Fruit fly (Drosophila melanogaster) whole organism, embryonic: ENCODE measurements around the gene Hn.

Experiments
- Atf6 ChIP-seq: fragments of 200-800 bp; sonication (Bioruptor generic); IDR thresholded peaks from 2 replicates; pipeline ENCODE4 v1.3.6; 2022; ENCODE audit warnings: missing biosample characterization, missing genetic modification characterization
- Bdp1 ChIP-seq: fragments of 200-800 bp; sonication (Bioruptor generic); optimal IDR thresholded peaks from 3 replicates; lab custom pipeline; 2016; ENCODE audit warnings: missing biosample characterization, missing genetic modification characterization
- CG10431 ChIP-seq: fragments of 200-800 bp; sonication (Bioruptor generic); optimal IDR thresholded peaks from 3 replicates; lab custom pipeline; 2018; ENCODE audit warnings: missing biosample characterization, mild to moderate bottlenecking, missing genetic modification characterization
- CG11560 ChIP-seq: fragments of 200-800 bp; sonication (Bioruptor generic); IDR thresholded peaks from 3 replicates; pipeline ENCODE4 v1.3.6; 2022; ENCODE audit warnings: missing biosample characterization, missing genetic modification characterization
- CG11695 ChIP-seq: fragments of 200-800 bp; sonication (Bioruptor generic); IDR thresholded peaks from 3 replicates; pipeline ENCODE4 v1.3.6; 2022; ENCODE audit warnings: missing biosample characterization, missing genetic modification characterization
- CG15269 ChIP-seq: fragments of 200-800 bp; sonication (Bioruptor generic); optimal IDR thresholded peaks from 2 replicates; lab custom pipeline; 2018; ENCODE audit warnings: missing biosample characterization, mild to moderate bottlenecking, missing genetic modification characterization, moderate library complexity
- CG15514 ChIP-seq: fragments of 200-800 bp; sonication (Bioruptor generic); optimal IDR thresholded peaks from 3 replicates; lab custom pipeline; 2017; ENCODE audit warnings: missing biosample characterization, missing genetic modification characterization, mild to moderate bottlenecking, moderate library complexity, missing genetic modification reagents
- CG1647 ChIP-seq: fragments of 200-800 bp; sonication (Bioruptor generic); optimal IDR thresholded peaks from 3 replicates; lab custom pipeline; 2016; ENCODE audit warnings: missing biosample characterization, missing genetic modification characterization
- CG17328 ChIP-seq: fragments of 200-800 bp; sonication (Bioruptor generic); IDR thresholded peaks from 2 replicates; pipeline ENCODE4 v1.3.6; 2022; ENCODE audit warnings: missing biosample characterization, missing genetic modification characterization
- CG1792 ChIP-seq: fragments of 200-800 bp; sonication (Bioruptor generic); optimal IDR thresholded peaks from 2 replicates; lab custom pipeline; 2016; ENCODE audit warnings: missing biosample characterization, missing genetic modification characterization
- CG30431 ChIP-seq: fragments of 200-800 bp; sonication (Bioruptor generic); optimal IDR thresholded peaks from 2 replicates; lab custom pipeline; 2017; ENCODE audit warnings: missing biosample characterization, missing genetic modification characterization
- CG33557 ChIP-seq: fragments of 200-800 bp; sonication (Bioruptor generic); optimal IDR thresholded peaks from 2 replicates; lab custom pipeline; 2019; ENCODE audit warnings: missing biosample characterization, mild to moderate bottlenecking, missing genetic modification characterization, moderate library complexity
- CG3838 ChIP-seq: fragments of 200-800 bp; sonication (Bioruptor generic); optimal IDR thresholded peaks from 3 replicates; lab custom pipeline; 2016; ENCODE audit warnings: missing biosample characterization, missing genetic modification characterization
- CG4282 ChIP-seq: fragments of 200-800 bp; sonication (Bioruptor generic); optimal IDR thresholded peaks from 2 replicates; lab custom pipeline; 2016; ENCODE audit warnings: missing biosample characterization, missing genetic modification characterization
- CG8359 ChIP-seq: fragments of 200-800 bp; sonication (Bioruptor generic); optimal IDR thresholded peaks from 2 replicates; lab custom pipeline; 2017; ENCODE audit warnings: missing biosample characterization, mild to moderate bottlenecking, missing genetic modification characterization, borderline replicate concordance
- CG8478 ChIP-seq: fragments of >200 bp; optimal IDR thresholded peaks from 2 replicates; lab custom pipeline; 2018
- CG8924 ChIP-seq: fragments of 200-800 bp; optimal IDR thresholded peaks from 3 replicates; lab custom pipeline; 2019; ENCODE audit warnings: missing biosample characterization, mild to moderate bottlenecking, missing genetic modification characterization, moderate library complexity
- CG8944 ChIP-seq: fragments of 200-800 bp; sonication (Bioruptor generic); optimal IDR thresholded peaks from 3 replicates; lab custom pipeline; 2016; ENCODE audit warnings: missing biosample characterization, missing genetic modification characterization
- CG9437 ChIP-seq: fragments of 200-800 bp; sonication (Bioruptor generic); optimal IDR thresholded peaks from 2 replicates; lab custom pipeline; 2018; ENCODE audit warnings: missing biosample characterization, mild to moderate bottlenecking, missing genetic modification characterization
- CrebB ChIP-seq: fragments of 200-800 bp; sonication (Bioruptor generic); optimal IDR thresholded peaks from 3 replicates; lab custom pipeline; 2018; ENCODE audit warnings: missing biosample characterization, mild to moderate bottlenecking, missing genetic modification characterization
- Dip3 ChIP-seq: fragments of 200-800 bp; sonication (Bioruptor generic); optimal IDR thresholded peaks from 3 replicates; lab custom pipeline; 2016; ENCODE audit warnings: missing biosample characterization, missing genetic modification characterization
- Doc2 ChIP-seq: fragments of 200-800 bp; sonication (Bioruptor generic); IDR thresholded peaks from 2 replicates; pipeline ENCODE4 v1.3.6; 2022; ENCODE audit warnings: missing biosample characterization, missing genetic modification characterization
- Fer3 ChIP-seq: fragments of 200-800 bp; sonication (Bioruptor generic); optimal IDR thresholded peaks from 2 replicates; lab custom pipeline; 2018; ENCODE audit warnings: missing biosample characterization, mild to moderate bottlenecking, missing genetic modification characterization, moderate library complexity
- Lim3 ChIP-seq: fragments of 200-800 bp; sonication (Bioruptor generic); IDR thresholded peaks from 2 replicates; pipeline ENCODE4 v1.3.6; 2022; ENCODE audit warnings: missing biosample characterization, missing genetic modification characterization
- Nf-YB ChIP-seq: fragments of 200-800 bp; sonication (Bioruptor generic); optimal IDR thresholded peaks from 3 replicates; lab custom pipeline; 2019; ENCODE audit warnings: missing biosample characterization, mild to moderate bottlenecking, missing genetic modification characterization, moderate library complexity
- Oaz ChIP-seq: fragments of 200-800 bp; sonication (Bioruptor generic); IDR thresholded peaks from 2 replicates; pipeline ENCODE4 v1.3.6; 2022; ENCODE audit warnings: missing biosample characterization, missing genetic modification characterization
- Sin3A ChIP-seq: fragments of >200 bp; optimal IDR thresholded peaks from 2 replicates; lab custom pipeline; 2018
- Ssrp ChIP-seq: fragments of 200-800 bp; sonication (Bioruptor generic); optimal IDR thresholded peaks from 2 replicates; lab custom pipeline; 2018; ENCODE audit warnings: missing biosample characterization, mild to moderate bottlenecking, missing genetic modification characterization, moderate library complexity
- Vsx1 ChIP-seq: fragments of 200-800 bp; sonication (Bioruptor generic); optimal IDR thresholded peaks from 2 replicates; lab custom pipeline; 2017; ENCODE audit warnings: missing biosample characterization, mild to moderate bottlenecking, missing genetic modification characterization, missing genetic modification reagents
- bigmax ChIP-seq: fragments of 200-800 bp; sonication (Bioruptor generic); optimal IDR thresholded peaks from 2 replicates; lab custom pipeline; 2018; ENCODE audit warnings: missing biosample characterization, mild to moderate bottlenecking, missing genetic modification characterization
- chif ChIP-seq, 2 experiments: fragments of 200-800 bp; sonication (Bioruptor generic); optimal IDR thresholded peaks; 3 replicates each; lab custom pipeline; 2016; ENCODE audit warnings: missing biosample characterization in 2 of 2, missing genetic modification characterization in 2 of 2
- disco-r ChIP-seq: fragments of 200-800 bp; sonication (Bioruptor generic); optimal IDR thresholded peaks from 2 replicates; lab custom pipeline; 2016; ENCODE audit warnings: missing biosample characterization, missing genetic modification characterization
- dysf ChIP-seq: fragments of 200-800 bp; sonication (Bioruptor generic); IDR thresholded peaks from 3 replicates; pipeline ENCODE4 v1.3.6; 2022; ENCODE audit warnings: missing biosample characterization, missing genetic modification characterization
- gcm2 ChIP-seq: fragments of 200-800 bp; sonication (Bioruptor generic); optimal IDR thresholded peaks from 2 replicates; lab custom pipeline; 2016; ENCODE audit warnings: missing biosample characterization, missing genetic modification characterization
- gfzf ChIP-seq: fragments of 200-800 bp; sonication (Bioruptor generic); optimal IDR thresholded peaks from 2 replicates; lab custom pipeline; 2016; ENCODE audit warnings: missing biosample characterization, mild to moderate bottlenecking, missing genetic modification characterization, moderate library complexity
- grn ChIP-seq: fragments of 200-800 bp; sonication (Bioruptor generic); optimal IDR thresholded peaks from 3 replicates; lab custom pipeline; 2017; ENCODE audit warnings: missing biosample characterization, missing genetic modification characterization
- ham ChIP-seq: fragments of 200-800 bp; sonication (Bioruptor generic); IDR thresholded peaks from 2 replicates; pipeline ENCODE4 v1.3.6; 2022; ENCODE audit warnings: missing biosample characterization, missing genetic modification characterization
- jumu ChIP-seq: fragments of 200-800 bp; sonication (Bioruptor generic); optimal IDR thresholded peaks from 3 replicates; lab custom pipeline; 2016; ENCODE audit warnings: missing biosample characterization, missing genetic modification characterization
- klu ChIP-seq: fragments of 200-800 bp; sonication (Bioruptor generic); IDR thresholded peaks from 2 replicates; pipeline ENCODE4 v1.3.6; 2022; ENCODE audit warnings: missing biosample characterization, missing genetic modification characterization
- lbe ChIP-seq: fragments of 200-800 bp; sonication (Bioruptor generic); optimal IDR thresholded peaks from 2 replicates; lab custom pipeline; 2016; ENCODE audit warnings: missing biosample characterization, mild to moderate bottlenecking, missing genetic modification characterization
- oc ChIP-seq: fragments of 200-800 bp; sonication (Bioruptor generic); optimal IDR thresholded peaks from 2 replicates; lab custom pipeline; 2018; ENCODE audit warnings: missing biosample characterization, mild to moderate bottlenecking, missing genetic modification characterization, moderate library complexity
- onecut ChIP-seq: fragments of 200-800 bp; sonication (Bioruptor generic); IDR thresholded peaks from 2 replicates; pipeline ENCODE4 v1.3.6; 2022; ENCODE audit warnings: missing biosample characterization, missing genetic modification characterization
- rib ChIP-seq: fragments of 200-800 bp; sonication (Bioruptor generic); IDR thresholded peaks from 2 replicates; pipeline ENCODE4 v1.3.6; 2022; ENCODE audit warnings: missing biosample characterization, missing genetic modification characterization
- sisA ChIP-seq: fragments of 200-800 bp; sonication (Bioruptor generic); IDR thresholded peaks from 2 replicates; pipeline ENCODE4 v1.3.6; 2022; ENCODE audit warnings: missing biosample characterization, missing genetic modification characterization
- sqz ChIP-seq: fragments of 200-800 bp; sonication (Bioruptor generic); optimal IDR thresholded peaks from 3 replicates; lab custom pipeline; 2018; ENCODE audit warnings: missing biosample characterization, mild to moderate bottlenecking, missing genetic modification characterization
- sr ChIP-seq: fragments of 200-800 bp; sonication (Bioruptor generic); IDR thresholded peaks from 3 replicates; pipeline ENCODE4 v1.3.6; 2022; ENCODE audit warnings: missing biosample characterization, missing genetic modification characterization
- ssp ChIP-seq: fragments of 200-800 bp; sonication (Bioruptor generic); IDR thresholded peaks from 2 replicates; pipeline ENCODE4 v1.3.6; 2022; ENCODE audit warnings: missing biosample characterization, missing genetic modification characterization
- stc ChIP-seq: fragments of 200-800 bp; sonication (Bioruptor generic); IDR thresholded peaks from 2 replicates; pipeline ENCODE4 v1.3.6; 2022; ENCODE audit warnings: missing biosample characterization, missing genetic modification characterization
- stwl ChIP-seq: fragments of 200-800 bp; sonication (Bioruptor generic); optimal IDR thresholded peaks from 3 replicates; lab custom pipeline; 2018; ENCODE audit warnings: missing biosample characterization, mild to moderate bottlenecking, missing genetic modification characterization, moderate library complexity
- tll ChIP-seq, 2 experiments: fragments of 200-800 bp in 1 of 2; fragments of >200 bp in 1 of 2; sonication (Bioruptor generic) in 1 of 2; optimal IDR thresholded peaks; 2 replicates each; lab custom pipeline; 2017 to 2019; ENCODE audit warnings: missing biosample characterization in 2 of 2, missing genetic modification characterization in 2 of 2, mild to moderate bottlenecking in 1 of 2, moderate library complexity in 1 of 2
- usp ChIP-seq: fragments of >200 bp; optimal IDR thresholded peaks from 2 replicates; lab custom pipeline; 2017; ENCODE audit warnings: missing biosample characterization, missing genetic modification characterization
- zfh1 ChIP-seq: fragments of 200-800 bp; sonication (Bioruptor generic); IDR thresholded peaks from 3 replicates; pipeline ENCODE4 v1.3.6; 2022; ENCODE audit warnings: missing biosample characterization, missing genetic modification characterization

Gene Hn

dm6 chr3L:7782051-7782682, 21.9 kb downstream of the Hn start (continued):
- TF ChIP-seq Atf6 = peak; percentile 69
- no peak for TF ChIP-seq chif (GFP tag; optimal IDR thresholded peaks at IDR 0.05; lab: Kevin White, UChicago)
- TF ChIP-seq CG1792 (GFP tag; lab: Kevin White, UChicago) = no peak
- TF ChIP-seq Fer3 = no peak
- TF ChIP-seq tll (GFP tag; optimal IDR thresholded peaks at IDR 0.05; lab: Kevin White, UChicago) = no peak
- peak; percentile 66; the same call in 2 of the 3 replicates for TF ChIP-seq CG11695 (GFP tag; lab: Robert Waterston, UW)
- TF ChIP-seq Lim3 (GFP tag; lab: Robert Waterston, UW) = no peak
- TF ChIP-seq stc (GFP tag; lab: Robert Waterston, UW) = 0 out of 2 replicates have a peak, but pooled peaks have one; percentile 34
- no peak for TF ChIP-seq oc (tag; lab: Kevin White, UChicago)
- no peak for TF ChIP-seq CG8359 (GFP tag; lab: Kevin White, UChicago)
- TF ChIP-seq gfzf (GFP tag; lab: Kevin White, UChicago) = no peak
- TF ChIP-seq Vsx1 (GFP tag; lab: Kevin White, UChicago) = peak; percentile 31
- TF ChIP-seq Bdp1 (GFP tag; lab: Kevin White, UChicago) = no peak
- no peak for TF ChIP-seq stwl
- TF ChIP-seq onecut (GFP tag; lab: Robert Waterston, UW) = peak; percentile 41; the same call in 1 of the 2 replicates
- no peak for TF ChIP-seq sr (GFP tag; lab: Robert Waterston, UW)
- TF ChIP-seq Oaz (GFP tag; lab: Robert Waterston, UW) = no peak
- TF ChIP-seq Sin3A (lab: Kevin White, UChicago) = no peak
- no peak for TF ChIP-seq Doc2 (GFP tag; lab: Robert Waterston, UW)
- TF ChIP-seq CG8478 (lab: Kevin White, UChicago) = no peak
- no peak for TF ChIP-seq jumu (GFP tag; lab: Kevin White, UChicago)
- TF ChIP-seq CG1647 (GFP tag; lab: Kevin White, UChicago) = no peak
- TF ChIP-seq CG30431 (GFP tag; lab: Kevin White, UChicago) = no peak
- TF ChIP-seq ham (GFP tag; lab: Robert Waterston, UW) = no peak
- TF ChIP-seq sisA (GFP tag; lab: Robert Waterston, UW) = no peak
- no peak for TF ChIP-seq CG11560 (tag; lab: Robert Waterston, UW)
- no peak for TF ChIP-seq CG8924 (tag; lab: Kevin White, UChicago)
- no peak for TF ChIP-seq CG3838 (GFP tag; lab: Kevin White, UChicago)
- no peak for TF ChIP-seq dysf (GFP tag; lab: Robert Waterston, UW)
- no peak for TF ChIP-seq CG10431 (GFP tag; lab: Kevin White, UChicago)
- no peak for TF ChIP-seq CG8944
- no peak for TF ChIP-seq klu (GFP tag; lab: Robert Waterston, UW)
- TF ChIP-seq sqz (GFP tag; lab: Kevin White, UChicago) = peak; percentile 36
- TF ChIP-seq Ssrp = no peak
- no peak for TF ChIP-seq bigmax
- TF ChIP-seq CG4282 (GFP tag; lab: Kevin White, UChicago) = no peak
- TF ChIP-seq CG33557 (GFP tag; lab: Kevin White, UChicago) = no peak
- no peak for TF ChIP-seq ssp
- TF ChIP-seq usp = no peak
- TF ChIP-seq disco-r (GFP tag; lab: Kevin White, UChicago) = no peak
- TF ChIP-seq gcm2 (GFP tag; lab: Kevin White, UChicago) = no peak
- peak; percentile 64 for TF ChIP-seq CG15269
- no peak for TF ChIP-seq lbe
- TF ChIP-seq CG15514 (GFP tag; lab: Kevin White, UChicago) = no peak
- TF ChIP-seq zfh1 (GFP tag; lab: Robert Waterston, UW) = no peak
- TF ChIP-seq Dip3 (GFP tag; lab: Kevin White, UChicago) = no peak
- peak; percentile 10; the same call in 1 of the 2 replicates for TF ChIP-seq rib (GFP tag; lab: Robert Waterston, UW)
- TF ChIP-seq CG17328 (GFP tag; lab: Robert Waterston, UW) = no peak
- peak; percentile 4 for TF ChIP-seq CrebB (tag; lab: Kevin White, UChicago)
- TF ChIP-seq grn (GFP tag; lab: Kevin White, UChicago) = peak; percentile 24
- no peak for TF ChIP-seq Nf-YB (GFP tag; lab: Kevin White, UChicago)
- TF ChIP-seq CG9437 (GFP tag; lab: Kevin White, UChicago) = no peak
